Worm (Caenorhabditis elegans) whole organism, mixed stage, embryonic: ENCODE measurements around the gene glb-23.

Experiments used
- bed-3 ChIP-seq: fragments of 200-800 bp; sonication (Bioruptor generic); optimal IDR thresholded peaks from 3 replicates; lab custom pipeline; 2018; ENCODE audit warnings: mild to moderate bottlenecking, missing genetic modification characterization, moderate library complexity, missing compliant biosample characterization
- ceh-83 ChIP-seq: fragments of 200-800 bp; sonication (Bioruptor generic); optimal IDR thresholded peaks from 2 replicates; lab custom pipeline; 2018; ENCODE audit warnings: mild to moderate bottlenecking, missing genetic modification characterization, missing compliant biosample characterization
- elt-3 ChIP-seq: fragments of 150-350 bp; optimal IDR thresholded peaks from 2 replicates; lab custom pipeline; 2014; ENCODE audit warnings: missing biosample characterization, missing genetic modification characterization
- nhr-76 ChIP-seq: sonication (generic microtip); optimal IDR thresholded peaks from 2 replicates; lab custom pipeline; 2017; ENCODE audit warnings: missing biosample characterization, missing genetic modification characterization
- pha-4 ChIP-seq: fragments of 150-350 bp; optimal IDR thresholded peaks from 2 replicates; lab custom pipeline; 2018; ENCODE audit warnings: missing biosample characterization, missing genetic modification reagents, missing genetic modification characterization
- sem-2 ChIP-seq: fragments of 200-800 bp; sonication (Bioruptor generic); optimal IDR thresholded peaks from 2 replicates; lab custom pipeline; 2018; ENCODE audit warnings: mild to moderate bottlenecking, missing genetic modification characterization, missing compliant biosample characterization
- snpc-4 ChIP-seq: fragments of 150-350 bp; optimal IDR thresholded peaks from 2 replicates; lab custom pipeline; 2014; ENCODE audit warnings: missing biosample characterization, missing genetic modification characterization
- unc-39 ChIP-seq: fragments of 150-350 bp; optimal IDR thresholded peaks from 2 replicates; lab custom pipeline; 2014; ENCODE audit warnings: missing biosample characterization, missing genetic modification characterization

DNA sequence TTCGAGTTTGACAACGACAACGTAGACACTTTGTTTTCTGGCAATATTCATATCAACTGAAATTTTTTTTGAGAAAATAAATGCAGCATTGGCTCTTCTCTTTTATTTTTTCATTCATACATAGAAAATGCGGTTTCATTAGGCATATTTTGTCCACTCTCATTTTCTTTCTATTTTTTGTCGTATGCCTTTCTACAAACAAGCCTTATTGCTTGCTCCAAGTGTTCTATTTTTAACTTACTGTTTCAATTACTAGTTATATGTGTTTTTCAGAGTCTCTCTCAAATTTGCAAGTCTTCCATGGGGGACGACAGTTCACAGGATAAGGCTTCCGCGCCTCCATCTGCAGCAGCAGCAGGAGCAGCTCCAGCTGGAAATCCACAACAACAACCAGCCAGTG is 13.3 kb downstream of the glb-23 start, which contains the start of gene kcc-1:
- TF ChIP-seq nhr-76 (tag; lab: Kevin White, UChicago) (no peak), ceh-83 (GFP tag; lab: Kevin White, UChicago) (no peak), bed-3 (GFP tag; lab: Kevin White, UChicago) (no peak), unc-39 (tag; lab: Kevin White, UChicago) (no peak), snpc-4 (tag; lab: Kevin White, UChicago) (no peak), pha-4 (no peak), elt-3 (tag; lab: Kevin White, UChicago) (no peak), sem-2 (GFP tag; lab: Kevin White, UChicago) (no peak)
